Worm (Caenorhabditis elegans) whole organism, L1 larva: ENCODE data around the gene B0361.4.

Source experiments
- C34B4.2 ChIP-seq: sonication (generic microtip); optimal IDR thresholded peaks from 2 replicates; lab custom pipeline; 2017; ENCODE audit warnings: mild to moderate bottlenecking, missing genetic modification characterization, missing compliant biosample characterization
- F16B12.6 ChIP-seq: fragments of 150-350 bp; optimal IDR thresholded peaks from 2 replicates; lab custom pipeline; 2014; ENCODE audit warnings: missing biosample characterization, missing genetic modification characterization
- aha-1 ChIP-seq: fragments of 150-350 bp; optimal IDR thresholded peaks from 2 replicates; lab custom pipeline; 2014; ENCODE audit warnings: missing biosample characterization, missing genetic modification characterization
- alr-1 ChIP-seq: fragments of 200-800 bp; sonication (Bioruptor generic); optimal IDR thresholded peaks from 2 replicates; lab custom pipeline; 2018; ENCODE audit warnings: borderline replicate concordance, mild to moderate bottlenecking, missing genetic modification characterization, missing compliant biosample characterization
- blmp-1 ChIP-seq: fragments of 150-350 bp; optimal IDR thresholded peaks from 2 replicates; lab custom pipeline; 2014; ENCODE audit warnings: missing biosample characterization, missing genetic modification characterization
- ceh-63 ChIP-seq: fragments of 200-800 bp; sonication (Bioruptor generic); optimal IDR thresholded peaks from 2 replicates; lab custom pipeline; 2018; ENCODE audit warnings: mild to moderate bottlenecking, missing genetic modification characterization, missing compliant biosample characterization
- ceh-8 ChIP-seq: fragments of 200-800 bp; sonication (Bioruptor generic); optimal IDR thresholded peaks from 2 replicates; lab custom pipeline; 2018; ENCODE audit warnings: mild to moderate bottlenecking, missing genetic modification characterization, moderate library complexity, missing compliant biosample characterization
- ceh-82 ChIP-seq, 3 experiments: fragments of 150-350 bp in 1 of 3; sonication (generic microtip) in 2 of 3; optimal IDR thresholded peaks; 2 replicates each; lab custom pipeline; 2014 to 2017; ENCODE audit warnings: missing biosample characterization in 3 of 3, missing genetic modification characterization in 3 of 3
- ceh-88 ChIP-seq: fragments of 200-800 bp; sonication (Bioruptor generic); IDR thresholded peaks from 2 replicates; pipeline ENCODE4 v1.3.6; 2022; ENCODE audit warnings: missing genetic modification characterization, missing compliant biosample characterization
- ceh-90 ChIP-seq: sonication (generic microtip); optimal IDR thresholded peaks from 2 replicates; lab custom pipeline; 2016; ENCODE audit warnings: missing genetic modification characterization, missing compliant biosample characterization
- dpl-1 ChIP-seq, 3 experiments: fragments of 150-350 bp in 2 of 3; sonication (generic microtip) in 1 of 3; optimal IDR thresholded peaks; 2 replicates each; lab custom pipeline; 2014 to 2017; ENCODE audit warnings: missing biosample characterization in 3 of 3, missing genetic modification characterization in 3 of 3, missing genetic modification reagents in 3 of 3
- dsc-1 ChIP-seq: sonication (generic microtip); optimal IDR thresholded peaks from 2 replicates; lab custom pipeline; 2016; ENCODE audit warnings: mild to moderate bottlenecking, missing genetic modification characterization, missing compliant biosample characterization
- efl-1 ChIP-seq, 4 experiments: fragments of 150-350 bp; optimal IDR thresholded peaks in 3 of 4; peaks in 1 of 4; 1 replicate in 1 of 4; 2 replicates in 3 of 4; lab custom pipeline; 2014; ENCODE audit warnings: missing biosample characterization in 2 of 4, missing genetic modification characterization in 2 of 4, missing genetic modification reagents in 2 of 4
- efl-3 ChIP-seq: fragments of 200-800 bp; sonication (Bioruptor generic); optimal IDR thresholded peaks from 2 replicates; lab custom pipeline; 2018; ENCODE audit warnings: mild to moderate bottlenecking, missing genetic modification characterization, missing compliant biosample characterization
- egl-13 ChIP-seq: sonication (generic microtip); optimal IDR thresholded peaks from 2 replicates; lab custom pipeline; 2016; ENCODE audit warnings: missing genotype, missing genetic modification reagents, missing genetic modification characterization, missing compliant biosample characterization
- elt-2 ChIP-seq: sonication (generic microtip); optimal IDR thresholded peaks from 2 replicates; lab custom pipeline; 2016; ENCODE audit warnings: missing genetic modification characterization, mild to moderate bottlenecking, inconsistent platforms, missing compliant biosample characterization, missing genetic modification reagents
- fkh-8 ChIP-seq: sonication (generic microtip); optimal IDR thresholded peaks from 2 replicates; lab custom pipeline; 2016; ENCODE audit warnings: mild to moderate bottlenecking, missing genetic modification characterization, missing compliant biosample characterization
- hlh-17 ChIP-seq: fragments of 200-800 bp; sonication (Bioruptor generic); optimal IDR thresholded peaks from 2 replicates; lab custom pipeline; 2018; ENCODE audit warnings: missing genetic modification characterization, mild to moderate bottlenecking, missing compliant biosample characterization, moderate library complexity, borderline replicate concordance
- hlh-4 ChIP-seq: sonication (generic microtip); optimal IDR thresholded peaks from 2 replicates; lab custom pipeline; 2016; ENCODE audit warnings: mild to moderate bottlenecking, missing genetic modification characterization, missing compliant biosample characterization
- isw-1 ChIP-seq: fragments of 200-800 bp; sonication (Bioruptor generic); IDR thresholded peaks from 2 replicates; pipeline ENCODE4 v1.3.6; 2022; ENCODE audit warnings: missing genetic modification characterization, missing compliant biosample characterization
- lin-15B ChIP-seq: fragments of 150-350 bp; sonication (generic microtip); optimal IDR thresholded peaks from 3 replicates; lab custom pipeline; 2014; ENCODE audit warnings: missing biosample characterization, missing genetic modification characterization
- lin-35 ChIP-seq, 2 experiments: fragments of 150-350 bp; optimal IDR thresholded peaks; 2 replicates each; lab custom pipeline; 2014; ENCODE audit warnings: missing biosample characterization in 2 of 2, missing genetic modification characterization in 2 of 2, missing genetic modification reagents in 2 of 2
- lin-39 ChIP-seq: fragments of 150-350 bp; optimal IDR thresholded peaks from 2 replicates; lab custom pipeline; 2014; ENCODE audit warnings: missing biosample characterization, missing genetic modification reagents, missing genetic modification characterization
- lsy-2 ChIP-seq, 2 experiments: fragments of 150-350 bp; optimal IDR thresholded peaks; 2 replicates each; lab custom pipeline; 2014; ENCODE audit warnings: missing biosample characterization in 2 of 2, missing genetic modification characterization in 2 of 2
- mdl-1 ChIP-seq, 2 experiments: fragments of 150-350 bp; optimal IDR thresholded peaks; 2 replicates each; lab custom pipeline; 2014 to 2017; ENCODE audit warnings: missing biosample characterization in 2 of 2, missing genetic modification characterization in 2 of 2, inconsistent platforms in 1 of 2
- nhr-11 ChIP-seq: fragments of 150-350 bp; optimal IDR thresholded peaks from 2 replicates; lab custom pipeline; 2014; ENCODE audit warnings: missing biosample characterization, missing genetic modification characterization
- nhr-19 ChIP-seq: fragments of 200-800 bp; sonication (Bioruptor generic); conservative IDR thresholded peaks from 2 replicates; pipeline ENCODE4 v1.3.6; 2022; ENCODE audit warnings: missing genetic modification characterization, missing compliant biosample characterization
- nhr-20 ChIP-seq: sonication (generic microtip); optimal IDR thresholded peaks from 2 replicates; lab custom pipeline; 2016; ENCODE audit warnings: mild to moderate bottlenecking, missing genetic modification characterization, missing compliant biosample characterization
- nhr-71 ChIP-seq: sonication (generic microtip); optimal IDR thresholded peaks from 2 replicates; lab custom pipeline; 2016; ENCODE audit warnings: mild to moderate bottlenecking, missing genetic modification characterization, moderate library complexity, missing compliant biosample characterization
- nhr-76 ChIP-seq: sonication (generic microtip); optimal IDR thresholded peaks from 2 replicates; lab custom pipeline; 2017; ENCODE audit warnings: missing biosample characterization, missing genetic modification characterization
- pag-3 ChIP-seq: sonication (generic microtip); optimal IDR thresholded peaks from 2 replicates; lab custom pipeline; 2017; ENCODE audit warnings: missing genetic modification characterization, mild to moderate bottlenecking, missing compliant biosample characterization, antibody characterized with exemption, borderline replicate concordance; ENCODE audit not compliant: insufficient read depth
- rnt-1 ChIP-seq: sonication (generic microtip); optimal IDR thresholded peaks from 2 replicates; lab custom pipeline; 2016; ENCODE audit warnings: mild to moderate bottlenecking, missing genetic modification characterization, moderate library complexity, missing compliant biosample characterization
- snu-23 ChIP-seq: sonication (generic microtip); optimal IDR thresholded peaks from 2 replicates; lab custom pipeline; 2016; ENCODE audit warnings: missing genetic modification characterization, missing compliant biosample characterization
- sox-4 ChIP-seq: sonication (generic microtip); optimal IDR thresholded peaks from 2 replicates; lab custom pipeline; 2016; ENCODE audit warnings: missing genetic modification characterization, missing compliant biosample characterization
- unc-86 ChIP-seq: sonication (generic microtip); optimal IDR thresholded peaks from 2 replicates; lab custom pipeline; 2016; ENCODE audit warnings: missing genetic modification characterization, missing compliant biosample characterization
- unc-98 ChIP-seq: fragments of 200-800 bp; sonication (Bioruptor generic); IDR thresholded peaks from 2 replicates; pipeline ENCODE4 v1.3.6; 2022; ENCODE audit warnings: missing genetic modification characterization, missing compliant biosample characterization
- vab-15 ChIP-seq: sonication (generic microtip); optimal IDR thresholded peaks from 2 replicates; lab custom pipeline; 2017; ENCODE audit warnings: missing genotype, mild to moderate bottlenecking, missing genetic modification characterization, missing compliant biosample characterization
- xbp-1 ChIP-seq: sonication (generic microtip); optimal IDR thresholded peaks from 2 replicates; lab custom pipeline; 2016; ENCODE audit warnings: missing genetic modification characterization, missing compliant biosample characterization
- ztf-11 ChIP-seq, 2 experiments: sonication (generic microtip); optimal IDR thresholded peaks; 2 replicates each; lab custom pipeline; 2016 to 2017; ENCODE audit warnings: missing genetic modification characterization in 2 of 2, missing biosample characterization in 1 of 2, missing compliant biosample characterization in 1 of 2
- ztf-4 ChIP-seq: fragments of 150-350 bp; optimal IDR thresholded peaks from 2 replicates; lab custom pipeline; 2014; ENCODE audit warnings: missing biosample characterization, missing genetic modification characterization

The B0361.4 gene

DNA sequence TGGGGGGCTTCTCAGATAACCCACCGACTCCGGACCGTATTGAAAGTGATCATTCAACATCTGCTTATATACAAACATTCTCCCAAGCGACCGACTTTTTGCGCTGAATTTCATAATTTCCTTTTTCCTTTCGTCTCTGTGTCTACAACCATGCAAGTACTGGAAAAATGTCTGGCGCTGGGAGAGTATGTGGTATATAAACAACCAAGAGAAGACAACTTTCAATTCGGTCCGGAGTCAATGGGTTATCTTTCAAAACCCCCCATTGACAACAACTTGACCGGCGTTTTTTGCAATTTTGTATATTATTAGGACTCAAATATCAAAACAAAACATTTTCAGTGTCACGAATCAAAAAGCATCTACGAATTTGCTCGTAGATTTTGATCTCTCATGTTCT, 19.7 kb downstream of the B0361.4 start (continued):
- TF ChIP-seq nhr-19 (peak; percentile 40; the same call in 1 of the 2 replicates), lin-39 (tag; lab: Kevin White, UChicago) (no peak), lin-35 (GFP tag; optimal IDR thresholded peaks at IDR 0.05; lab: Kevin White, UChicago) (peak; percentile 13 to 73), dsc-1 (tag; lab: Kevin White, UChicago) (peak; percentile 3), lin-15B (tag; lab: Kevin White, UChicago) (no peak), ztf-4 (tag; lab: Kevin White, UChicago) (no peak), ceh-90 (tag; lab: Kevin White, UChicago) (no peak), unc-86 (no peak), mdl-1 (tag; optimal IDR thresholded peaks at IDR 0.05; lab: Kevin White, UChicago) (peak in 1 of 2 experiments; percentile 37)
- TF ChIP-seq, all 84 proteins: peak for 33

DNA sequence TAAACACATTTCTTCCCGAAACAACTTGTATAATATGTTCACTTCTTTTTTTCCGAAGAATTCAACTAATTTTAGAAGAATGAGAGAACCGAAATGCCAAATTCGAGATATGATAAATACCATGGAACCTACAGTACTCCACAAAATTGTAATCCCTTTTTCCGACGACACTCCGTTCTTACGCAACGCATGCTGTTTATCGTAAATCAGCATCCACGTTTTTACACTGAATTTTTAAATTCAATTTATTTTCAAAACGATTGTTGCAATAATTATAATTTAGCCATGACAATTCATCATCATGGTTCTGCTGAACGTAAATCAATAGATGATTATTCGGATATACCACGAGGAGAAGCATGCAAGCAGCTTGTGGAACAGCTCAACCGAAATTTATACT, 22.4 kb downstream of the B0361.4 start, which contains the start of gene B0361.3:
Gene B0361.3 (plus strand): TSS at position 284 of the 400 bp plus-strand sequence.
- TF ChIP-seq vab-15 (tag; lab: Kevin White, UChicago) (no peak), dpl-1 (GFP tag; optimal IDR thresholded peaks at IDR 0.05; lab: Kevin White, UChicago) (peak in 1 of 3 experiments; percentile 26), lin-35 (GFP tag; optimal IDR thresholded peaks at IDR 0.05; lab: Kevin White, UChicago) (peak in 1 of 2 experiments; percentile 46), efl-1 (optimal IDR thresholded peaks at IDR 0.05; lab: Kevin White, UChicago) (peak in 1 of 2 experiments; percentile 29), efl-1 (GFP tag; optimal IDR thresholded peaks at IDR 0.05 in 1 of 2; lab: Kevin White, UChicago) (no peak), dsc-1 (tag; lab: Kevin White, UChicago) (no peak), lsy-2 (tag; optimal IDR thresholded peaks at IDR 0.05; lab: Kevin White, UChicago) (peak in 1 of 2 experiments; percentile 77), blmp-1 (tag; lab: Kevin White, UChicago) (peak; percentile 5)

DNA sequence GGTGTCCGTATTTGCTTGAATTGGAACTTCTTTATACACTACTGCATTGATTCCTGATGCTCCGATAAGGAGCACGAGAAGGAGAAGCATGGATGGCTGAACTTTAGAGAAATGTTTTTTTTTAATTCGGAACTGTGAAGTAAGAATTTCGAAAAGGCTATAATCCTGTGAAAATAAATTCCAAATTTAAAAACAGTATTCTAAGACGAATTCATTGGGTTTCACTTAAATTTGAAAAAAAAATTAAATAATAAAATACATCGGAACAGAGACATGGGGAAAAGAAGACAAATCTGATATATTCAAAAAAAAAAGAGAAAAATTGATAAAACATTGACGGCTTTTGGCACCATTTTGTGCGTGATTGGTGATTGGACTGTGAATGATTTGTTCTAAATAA, 27.0 kb downstream of the B0361.4 start, which contains the start of gene pho-5:
Gene pho-5 (minus strand): TSS at position 101 of the 400 bp plus-strand sequence.
- TF ChIP-seq lin-15B (tag; lab: Kevin White, UChicago) (no peak), ceh-88 (GFP tag; lab: Robert Waterston, UW) (no peak), efl-3 (GFP tag; lab: Kevin White, UChicago) (no peak), fkh-8 (tag; lab: Kevin White, UChicago) (no peak), elt-2 (tag; lab: Kevin White, UChicago) (no peak), alr-1 (tag; lab: Kevin White, UChicago) (no peak), pag-3 (tag; lab: Kevin White, UChicago) (no peak), nhr-20 (tag; lab: Kevin White, UChicago) (no peak)

DNA sequence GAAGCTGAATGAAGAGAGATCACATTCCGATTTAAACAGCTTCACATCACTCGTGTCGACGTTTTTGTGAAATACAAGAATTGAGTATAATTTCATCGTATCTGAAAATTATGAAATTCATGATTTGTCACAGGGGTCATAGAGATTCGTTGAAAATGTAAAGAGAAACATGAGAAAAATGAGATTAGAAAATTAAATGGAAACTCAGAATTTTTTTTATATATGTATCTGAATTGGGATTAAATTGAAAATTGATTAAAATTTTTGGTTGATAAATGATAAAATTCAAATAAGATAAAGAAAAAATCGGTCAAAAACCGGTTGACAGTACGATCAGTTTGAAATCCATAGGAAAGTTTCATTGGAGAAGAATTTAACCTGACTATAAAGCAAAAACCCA, 28.7 kb downstream of the B0361.4 start, which contains the start of gene ykt-6:
Gene ykt-6 (minus strand): TSS at position 101 of the 400 bp plus-strand sequence.
- TF ChIP-seq rnt-1 (tag; lab: Kevin White, UChicago): no peak
- no peak for TF ChIP-seq ceh-82 (tag; optimal IDR thresholded peaks at IDR 0.05; lab: Kevin White, UChicago)
- no peak for TF ChIP-seq efl-1 (optimal IDR thresholded peaks at IDR 0.05; lab: Kevin White, UChicago)
- TF ChIP-seq efl-1 (GFP tag; optimal IDR thresholded peaks at IDR 0.05 in 1 of 2; lab: Kevin White, UChicago): peak in 1 of 2 experiments; percentile 88
- TF ChIP-seq ceh-63 (GFP tag; lab: Kevin White, UChicago): no peak
- TF ChIP-seq snu-23 (GFP tag; lab: Kevin White, UChicago): no peak
- no peak for TF ChIP-seq nhr-71
- TF ChIP-seq, all 84 proteins: peak for 1

DNA sequence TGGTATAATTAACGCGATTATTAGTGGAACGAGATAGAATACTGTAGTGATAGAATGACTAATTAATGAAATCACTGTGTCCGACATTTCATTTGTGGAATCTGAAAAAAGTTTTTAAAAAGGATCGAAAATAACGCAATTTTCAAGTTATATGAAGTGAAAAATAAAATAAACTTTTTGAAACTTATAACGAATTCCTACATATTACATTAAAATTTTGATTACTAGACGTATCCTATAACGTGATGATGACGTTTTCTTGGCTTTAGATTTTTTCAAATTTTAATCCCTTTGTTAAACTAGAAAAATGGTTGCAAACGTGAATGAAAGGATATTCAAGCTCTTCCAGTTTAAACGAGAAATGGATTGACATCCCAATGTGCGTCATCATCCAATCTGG, 31.7 kb downstream of the B0361.4 start, which contains the start of gene algn-11:
Gene algn-11 (minus strand): TSS at position 101 of the 400 bp plus-strand sequence.
- no peak for TF ChIP-seq nhr-11 (tag; lab: Kevin White, UChicago)
- TF ChIP-seq aha-1: no peak
- TF ChIP-seq nhr-76 (tag; lab: Kevin White, UChicago): no peak
- TF ChIP-seq ceh-8 (GFP tag; lab: Kevin White, UChicago): no peak
- no peak for TF ChIP-seq sox-4 (tag; lab: Kevin White, UChicago)
- TF ChIP-seq blmp-1 (tag; lab: Kevin White, UChicago): no peak
- TF ChIP-seq vab-15 (tag; lab: Kevin White, UChicago): no peak
- no peak for TF ChIP-seq hlh-17 (GFP tag; lab: Kevin White, UChicago)
- no peak for TF ChIP-seq C34B4.2 (tag; lab: Kevin White, UChicago)
- no peak for TF ChIP-seq egl-13 (tag; lab: Kevin White, UChicago)
- no peak for TF ChIP-seq hlh-4 (tag; lab: Kevin White, UChicago)
- TF ChIP-seq unc-98 (GFP tag; lab: Robert Waterston, UW): no peak
- no peak for TF ChIP-seq F16B12.6 (tag; lab: Kevin White, UChicago)
- TF ChIP-seq isw-1 (GFP tag; lab: Robert Waterston, UW): no peak
- no peak for TF ChIP-seq lsy-2 (tag; optimal IDR thresholded peaks at IDR 0.05; lab: Kevin White, UChicago)
- no peak for TF ChIP-seq ztf-11 (tag; optimal IDR thresholded peaks at IDR 0.05; lab: Kevin White, UChicago)
- TF ChIP-seq fkh-8 (tag; lab: Kevin White, UChicago): no peak
- TF ChIP-seq xbp-1 (tag; lab: Kevin White, UChicago): no peak
- TF ChIP-seq, all 84 proteins: peak for 0
